Fruit fly (Drosophila melanogaster): ENCODE measurements around the gene CG42540.
A peak's percentile ranks its signal among the peaks of the same experiment; 100 is the strongest.

The CG42540 gene

DNA sequence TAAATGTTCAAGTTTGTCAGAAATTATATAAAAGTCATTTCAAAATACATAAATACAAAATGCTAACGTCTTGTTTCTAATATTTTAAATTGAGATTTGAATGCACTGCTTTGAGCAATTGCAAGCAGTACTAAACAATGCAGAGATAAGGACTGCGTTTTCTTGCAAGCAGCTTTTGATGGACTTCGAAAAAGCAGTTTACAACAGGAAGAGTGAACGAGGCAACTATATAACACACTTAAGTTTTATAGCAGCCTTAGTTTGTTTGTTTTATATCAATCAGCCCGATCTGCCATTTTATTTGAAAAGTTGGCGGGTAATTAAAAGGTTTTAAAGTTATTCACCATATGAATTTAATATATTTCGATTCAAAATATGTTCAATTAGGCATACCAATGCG is 2.5 kb upstream of the CG42540 start:
- no peak for TF ChIP-seq CG8478 (optimal IDR thresholded peaks at IDR 0.05)
- no peak for TF ChIP-seq Dll (optimal IDR thresholded peaks at IDR 0.05)
- no peak for TF ChIP-seq EcR (GFP tag; optimal IDR thresholded peaks at IDR 0.05)

dm6 chr3L:4554216-4554615 is 1.7 kb upstream of the CG42540 start:
- TF ChIP-seq psq (optimal IDR thresholded peaks at IDR 0.05), result no peak
- TF ChIP-seq Dll (optimal IDR thresholded peaks at IDR 0.05), result no peak
- TF ChIP-seq pan (optimal IDR thresholded peaks at IDR 0.05), result no peak
- no peak for TF ChIP-seq CG8478 (optimal IDR thresholded peaks at IDR 0.05)
- no peak for TF ChIP-seq usp (GFP tag; optimal IDR thresholded peaks at IDR 0.05)
- no peak for TF ChIP-seq EcR (GFP tag; optimal IDR thresholded peaks at IDR 0.05)

- TF ChIP-seq psq (optimal IDR thresholded peaks at IDR 0.05), result no peak
- TF ChIP-seq usp (GFP tag; optimal IDR thresholded peaks at IDR 0.05), result no peak
- TF ChIP-seq EcR (GFP tag; optimal IDR thresholded peaks at IDR 0.05), result no peak
- no peak for TF ChIP-seq CG8478 (optimal IDR thresholded peaks at IDR 0.05)
- no peak for TF ChIP-seq pan (optimal IDR thresholded peaks at IDR 0.05)
- no peak for TF ChIP-seq Dll (optimal IDR thresholded peaks at IDR 0.05)
Observed at dm6 chr3L:4555136-4555535, 751 bp upstream of the CG42540 start, which contains the start of gene CG33777. Gene CG33777 (minus strand): TSS chr3L:4555236.

DNA sequence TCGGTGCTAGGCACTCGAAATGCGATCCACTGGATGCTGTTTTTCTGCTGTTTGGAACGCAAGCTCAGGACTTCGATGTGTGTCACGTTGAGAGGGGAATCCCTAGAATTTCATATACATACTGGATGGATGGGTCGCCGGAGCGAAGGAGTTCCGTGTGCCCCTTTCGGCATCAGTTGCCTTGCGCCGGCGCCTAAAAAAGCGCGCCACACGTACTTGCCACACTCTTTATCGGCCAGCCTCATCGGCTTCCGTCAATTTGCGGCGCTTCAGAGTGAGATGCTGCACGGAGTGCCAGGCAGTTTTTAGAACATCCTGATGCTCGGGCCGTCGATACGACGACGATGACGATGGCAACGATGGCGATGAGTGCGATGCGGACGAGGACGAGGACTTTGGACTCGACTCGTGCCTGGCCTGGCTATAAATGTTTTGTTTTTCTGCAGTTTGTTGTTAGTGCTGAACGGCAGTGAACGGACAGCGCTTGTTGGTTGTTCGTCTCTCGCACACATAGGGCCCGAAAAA is 1.0 kb downstream of the CG42540 start:
- TF ChIP-seq usp (GFP tag; optimal IDR thresholded peaks at IDR 0.05) (no peak), pan (optimal IDR thresholded peaks at IDR 0.05) (no peak), psq (optimal IDR thresholded peaks at IDR 0.05) (no peak), CG8478 (optimal IDR thresholded peaks at IDR 0.05) (no peak), Dll (optimal IDR thresholded peaks at IDR 0.05) (no peak), EcR (GFP tag; optimal IDR thresholded peaks at IDR 0.05) (no peak)

- TF ChIP-seq usp (GFP tag; optimal IDR thresholded peaks at IDR 0.05) (no peak), Dll (optimal IDR thresholded peaks at IDR 0.05) (no peak), CG8478 (optimal IDR thresholded peaks at IDR 0.05) (no peak), pan (optimal IDR thresholded peaks at IDR 0.05) (no peak), EcR (GFP tag; optimal IDR thresholded peaks at IDR 0.05) (no peak), psq (optimal IDR thresholded peaks at IDR 0.05) (no peak)
Observed at dm6 chr3L:4574439-4574838, 18.6 kb downstream of the CG42540 start.

dm6 chr3L:4575392-4575791 is 19.5 kb downstream of the CG42540 start:
- TF ChIP-seq EcR (GFP tag; optimal IDR thresholded peaks at IDR 0.05) (no peak), usp (GFP tag; optimal IDR thresholded peaks at IDR 0.05) (no peak), psq (optimal IDR thresholded peaks at IDR 0.05) (no peak), CG8478 (optimal IDR thresholded peaks at IDR 0.05) (no peak), Dll (optimal IDR thresholded peaks at IDR 0.05) (no peak), pan (optimal IDR thresholded peaks at IDR 0.05) (no peak)

DNA sequence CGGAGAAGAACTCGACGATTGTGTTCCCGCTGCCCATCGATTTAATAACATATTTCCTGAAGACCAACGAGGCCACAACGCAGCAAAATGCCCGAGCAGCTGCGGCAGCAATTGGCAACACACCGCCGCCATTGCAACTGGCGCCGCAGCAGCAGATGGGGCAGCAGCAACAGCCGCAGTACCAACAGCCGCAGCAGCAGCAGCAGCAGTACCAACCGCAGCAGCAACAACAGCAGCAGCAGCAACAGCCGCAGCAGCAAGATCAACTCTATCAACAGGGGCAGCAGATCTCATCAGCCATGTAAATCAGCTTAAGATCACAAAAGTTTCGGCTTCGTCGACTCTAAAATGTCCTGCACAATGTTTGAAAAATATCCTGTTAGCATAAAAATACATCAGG is 34.2 kb downstream of the CG42540 start:
- TF ChIP-seq CG8478 (optimal IDR thresholded peaks at IDR 0.05) (no peak), pan (optimal IDR thresholded peaks at IDR 0.05) (no peak), psq (optimal IDR thresholded peaks at IDR 0.05) (no peak), Dll (optimal IDR thresholded peaks at IDR 0.05) (no peak), usp (GFP tag; optimal IDR thresholded peaks at IDR 0.05) (no peak), EcR (GFP tag; optimal IDR thresholded peaks at IDR 0.05) (no peak)

DNA sequence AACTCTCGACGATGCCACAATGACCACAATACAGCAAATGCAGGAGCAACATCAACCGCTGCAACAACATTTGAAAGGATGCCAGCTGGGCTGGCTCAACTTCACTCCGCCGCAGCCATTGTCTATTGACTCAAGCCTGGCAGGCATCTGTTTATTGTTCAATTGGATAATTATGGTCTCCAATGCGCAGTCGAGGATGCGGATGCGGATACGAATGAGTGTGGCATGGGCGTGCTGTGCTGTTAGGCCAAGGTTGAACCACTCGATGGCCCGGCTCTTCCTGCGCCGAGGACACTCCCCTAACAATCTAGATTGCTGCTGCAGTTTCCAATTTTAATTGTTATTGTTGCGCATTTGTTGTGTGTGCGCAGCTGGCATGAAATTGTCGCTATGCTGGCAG is 43.9 kb downstream of the CG42540 start:
- no peak for TF ChIP-seq Dll (optimal IDR thresholded peaks at IDR 0.05)
- no peak for TF ChIP-seq psq (optimal IDR thresholded peaks at IDR 0.05)
- no peak for TF ChIP-seq CG8478 (optimal IDR thresholded peaks at IDR 0.05)
- no peak for TF ChIP-seq EcR (GFP tag; optimal IDR thresholded peaks at IDR 0.05)
- TF ChIP-seq usp (GFP tag; optimal IDR thresholded peaks at IDR 0.05), result no peak
- no peak for TF ChIP-seq pan (optimal IDR thresholded peaks at IDR 0.05)

dm6 chr3L:4602333-4602732 is 46.4 kb downstream of the CG42540 start:
- TF ChIP-seq CG8478 (optimal IDR thresholded peaks at IDR 0.05), result no peak
- TF ChIP-seq usp (GFP tag; optimal IDR thresholded peaks at IDR 0.05), result no peak
- no peak for TF ChIP-seq Dll (optimal IDR thresholded peaks at IDR 0.05)
- no peak for TF ChIP-seq EcR (GFP tag; optimal IDR thresholded peaks at IDR 0.05)
- TF ChIP-seq pan (optimal IDR thresholded peaks at IDR 0.05), result no peak
- TF ChIP-seq psq (optimal IDR thresholded peaks at IDR 0.05), result no peak

dm6 chr3L:4603439-4603838 is 47.6 kb downstream of the CG42540 start:
- TF ChIP-seq Dll (optimal IDR thresholded peaks at IDR 0.05) (no peak), pan (optimal IDR thresholded peaks at IDR 0.05) (no peak), EcR (GFP tag; optimal IDR thresholded peaks at IDR 0.05) (no peak), usp (GFP tag; optimal IDR thresholded peaks at IDR 0.05) (no peak), CG8478 (optimal IDR thresholded peaks at IDR 0.05) (no peak), psq (optimal IDR thresholded peaks at IDR 0.05) (no peak)

- no peak for TF ChIP-seq pan (optimal IDR thresholded peaks at IDR 0.05)
- no peak for TF ChIP-seq EcR (GFP tag; optimal IDR thresholded peaks at IDR 0.05)
- TF ChIP-seq psq (optimal IDR thresholded peaks at IDR 0.05), result no peak
- no peak for TF ChIP-seq CG8478 (optimal IDR thresholded peaks at IDR 0.05)
- TF ChIP-seq Dll (optimal IDR thresholded peaks at IDR 0.05), result no peak
- TF ChIP-seq usp (GFP tag; optimal IDR thresholded peaks at IDR 0.05), result no peak
Observed at dm6 chr3L:4606739-4607428, 51.0 kb downstream of the CG42540 start.

- TF ChIP-seq pan (optimal IDR thresholded peaks at IDR 0.05) (peak; percentile 60), psq (optimal IDR thresholded peaks at IDR 0.05) (no peak)
Observed at dm6 chr3L:4607653-4608052, 51.8 kb downstream of the CG42540 start.

dm6 chr3L:4611311-4611710 is 55.4 kb downstream of the CG42540 start:
- TF ChIP-seq pan (optimal IDR thresholded peaks at IDR 0.05), result no peak
- no peak for TF ChIP-seq CG8478 (optimal IDR thresholded peaks at IDR 0.05)
- TF ChIP-seq Dll (optimal IDR thresholded peaks at IDR 0.05), result no peak
- no peak for TF ChIP-seq psq (optimal IDR thresholded peaks at IDR 0.05)
- TF ChIP-seq EcR (GFP tag; optimal IDR thresholded peaks at IDR 0.05), result no peak
- no peak for TF ChIP-seq usp (GFP tag; optimal IDR thresholded peaks at IDR 0.05)

Data from whole organism.